Worm (Caenorhabditis elegans): ENCODE results near the gene F15H10.7.

Gene F15H10.7

ce11 chrV:10441135-10442024 lies 35.2 kb upstream of the F15H10.7 start, which contains the start of gene pap-1:
Gene pap-1 (plus strand): TSS chrV:10441974.
- TF ChIP-seq ZK185.1 (tag; optimal IDR thresholded peaks at IDR 0.05; ENCODE audit: poor library complexity, severe bottlenecking) = no peak
- TF ChIP-seq ceh-91 (GFP tag; IDR thresholded peaks at IDR 0.05) = no peak
- TF ChIP-seq sea-2 (GFP tag; IDR thresholded peaks at IDR 0.05) = no peak
- no peak for TF ChIP-seq let-607 (tag; optimal IDR thresholded peaks at IDR 0.05)
- TF ChIP-seq ccch-3 (GFP tag; optimal IDR thresholded peaks at IDR 0.05) = no peak
- no peak for TF ChIP-seq snpc-3.4 (tag; optimal IDR thresholded peaks at IDR 0.05)
- TF ChIP-seq Y67H2A.10 (GFP tag; conservative IDR thresholded peaks at IDR 0.05) = no peak
- no peak for TF ChIP-seq F57A8.1 (GFP tag; optimal IDR thresholded peaks at IDR 0.05)
- TF ChIP-seq madf-10 (tag; optimal IDR thresholded peaks at IDR 0.05) = no peak
- TF ChIP-seq attf-5 (GFP tag; optimal IDR thresholded peaks at IDR 0.05) = peak; percentile 66
- no peak for TF ChIP-seq xnd-1 (tag; optimal IDR thresholded peaks at IDR 0.05)
- no peak for TF ChIP-seq mes-4 (tag; optimal IDR thresholded peaks at IDR 0.05)
- TF ChIP-seq K11D2.4 (GFP tag; IDR thresholded peaks at IDR 0.05) = no peak
- TF ChIP-seq unc-130 (GFP tag; optimal IDR thresholded peaks at IDR 0.05) = peak; percentile 22
- no peak for TF ChIP-seq F39B2.1 (GFP tag; IDR thresholded peaks at IDR 0.05)
- no peak for TF ChIP-seq rpc-1 (optimal IDR thresholded peaks at IDR 0.05)
- no peak for TF ChIP-seq rpc-1 (tag; optimal IDR thresholded peaks at IDR 0.05)
- no peak for TF ChIP-seq pha-4 (tag; optimal IDR thresholded peaks at IDR 0.05)
- TF ChIP-seq ceh-40 (GFP tag; IDR thresholded peaks at IDR 0.05) = no peak
- no peak for TF ChIP-seq F37B4.10 (GFP tag; IDR thresholded peaks at IDR 0.05)
- no peak for TF ChIP-seq sptf-2 (GFP tag; optimal IDR thresholded peaks at IDR 0.05)
- no peak for TF ChIP-seq dpl-1 (GFP tag; optimal IDR thresholded peaks at IDR 0.05)
- TF ChIP-seq cebp-1 (GFP tag; IDR thresholded peaks at IDR 0.05) = no peak
- peak; percentile 41 for TF ChIP-seq cebp-1 (tag; optimal IDR thresholded peaks at IDR 0.05)
- no peak for TF ChIP-seq F52B5.7 (tag; optimal IDR thresholded peaks at IDR 0.05)
- no peak for TF ChIP-seq ama-1 (optimal IDR thresholded peaks at IDR 0.05)
- no peak for TF ChIP-seq ama-1 (GFP tag; optimal IDR thresholded peaks at IDR 0.05)
- TF ChIP-seq rec-8 (tag; optimal IDR thresholded peaks at IDR 0.05) = no peak
- TF ChIP-seq B0336.3 (GFP tag; IDR thresholded peaks at IDR 0.05) = no peak
- TF ChIP-seq hmg-1.2 (GFP tag; IDR thresholded peaks at IDR 0.05) = peak; percentile 97
- no peak for TF ChIP-seq snpc-1.1 (tag; optimal IDR thresholded peaks at IDR 0.05; ENCODE audit: insufficient read depth)
- TF ChIP-seq F33H1.4 (GFP tag; IDR thresholded peaks at IDR 0.05) = no peak
- no peak for TF ChIP-seq ztf-18 (tag; optimal IDR thresholded peaks at IDR 0.05)
- no peak for TF ChIP-seq ztf-26 (tag; optimal IDR thresholded peaks at IDR 0.05)
- no peak for TF ChIP-seq atf-7 (tag; optimal IDR thresholded peaks at IDR 0.05)
- TF ChIP-seq nfya-1 (tag; optimal IDR thresholded peaks at IDR 0.05; ENCODE audit: borderline replicate concordance, insufficient read depth) = no peak
- no peak for TF ChIP-seq snpc-1.3 (tag; optimal IDR thresholded peaks at IDR 0.05; ENCODE audit: insufficient read depth)
- TF ChIP-seq lin-35 (GFP tag; optimal IDR thresholded peaks at IDR 0.05) = no peak
- no peak for TF ChIP-seq C06A6.2 (GFP tag; conservative IDR thresholded peaks at IDR 0.05)
- no peak for TF ChIP-seq B0261.1 (tag; optimal IDR thresholded peaks at IDR 0.05)
- TF ChIP-seq hlh-12 (tag; optimal IDR thresholded peaks at IDR 0.05) = no peak
- 0 out of 2 replicates have a peak, but pooled peaks have one; percentile 39 for TF ChIP-seq dox-1 (GFP tag; IDR thresholded peaks at IDR 0.05)
- no peak for TF ChIP-seq lir-1 (GFP tag; conservative IDR thresholded peaks at IDR 0.05)
- TF ChIP-seq nfyb-1 (GFP tag; IDR thresholded peaks at IDR 0.05) = no peak

Data from whole organism, young adult.